Worm (Caenorhabditis elegans) whole organism, late embryonic: ENCODE data around the gene scl-11.

ENCODE experiments used
- dve-1 ChIP-seq: sonication (generic microtip); optimal IDR thresholded peaks from 2 replicates; lab custom pipeline; 2017; ENCODE audit warnings: antibody characterized with exemption, mild to moderate bottlenecking, missing genetic modification characterization, missing compliant biosample characterization
- ets-4 ChIP-seq: sonication (generic microtip); optimal IDR thresholded peaks from 2 replicates; lab custom pipeline; 2016; ENCODE audit warnings: missing genetic modification characterization, missing compliant biosample characterization
- hlh-13 ChIP-seq: fragments of 200-800 bp; sonication (Bioruptor generic); optimal IDR thresholded peaks from 2 replicates; lab custom pipeline; 2018; ENCODE audit warnings: mild to moderate bottlenecking, missing genetic modification characterization, missing compliant biosample characterization
- pat-9 ChIP-seq: fragments of 200-800 bp; sonication (Bioruptor generic); optimal IDR thresholded peaks from 2 replicates; lab custom pipeline; 2018; ENCODE audit warnings: mild to moderate bottlenecking, missing genetic modification characterization, moderate library complexity, missing compliant biosample characterization
- pqm-1 ChIP-seq: sonication (generic microtip); optimal IDR thresholded peaks from 2 replicates; lab custom pipeline; 2016; ENCODE audit warnings: missing genetic modification characterization, missing compliant biosample characterization
- unc-42 ChIP-seq: sonication (generic microtip); optimal IDR thresholded peaks from 2 replicates; lab custom pipeline; 2016; ENCODE audit warnings: missing genotype, missing genetic modification characterization, missing compliant biosample characterization

DNA sequence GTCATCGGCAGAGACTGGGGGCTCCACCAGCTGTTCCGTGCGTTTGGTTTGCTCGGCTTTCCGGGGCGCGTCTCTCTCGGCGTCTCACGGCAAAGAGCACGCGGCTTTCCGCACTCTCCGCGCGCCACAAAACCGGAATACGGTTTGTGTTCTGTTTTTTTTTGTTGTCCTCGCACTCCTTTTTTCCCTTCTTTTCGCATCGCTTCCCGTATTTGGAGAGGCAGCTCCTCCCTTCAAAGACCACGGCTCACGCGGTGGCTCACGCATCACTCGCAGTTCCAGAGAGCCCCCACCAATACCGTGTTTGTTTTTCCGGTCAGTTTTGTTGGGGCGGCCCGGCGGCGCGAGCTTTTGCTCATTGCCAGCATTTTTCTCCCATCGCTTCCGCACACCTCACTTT is 28.3 kb upstream of the scl-11 start:
- TF ChIP-seq hlh-13 (GFP tag; lab: Kevin White, UChicago) (no peak), unc-42 (tag; lab: Kevin White, UChicago) (no peak), pqm-1 (tag; lab: Kevin White, UChicago) (no peak), pat-9 (no peak), dve-1 (tag; lab: Kevin White, UChicago) (no peak), ets-4 (tag; lab: Kevin White, UChicago) (no peak)
